Fruit fly (Drosophila melanogaster) whole organism, embryonic: Measurements from ENCODE around the gene spel1.

ENCODE experiments used
- Adf1 ChIP-seq: fragments of 200-800 bp; sonication (Bioruptor generic); IDR thresholded peaks from 2 replicates; pipeline ENCODE4 v1.3.6; 2022; ENCODE audit warnings: missing biosample characterization, missing genetic modification characterization
- Atf-2 ChIP-seq: fragments of 200-800 bp; sonication (Bioruptor generic); optimal IDR thresholded peaks from 2 replicates; lab custom pipeline; 2016; ENCODE audit warnings: missing biosample characterization, missing genetic modification characterization
- BtbVII ChIP-seq: fragments of 200-800 bp; sonication (Bioruptor generic); optimal IDR thresholded peaks from 3 replicates; lab custom pipeline; 2017; ENCODE audit warnings: missing biosample characterization, mild to moderate bottlenecking, missing genetic modification characterization
- CG10979 ChIP-seq: fragments of 200-800 bp; sonication (Bioruptor generic); optimal IDR thresholded peaks from 2 replicates; lab custom pipeline; 2018; ENCODE audit warnings: missing biosample characterization, mild to moderate bottlenecking, missing genetic modification characterization, moderate library complexity
- CG14667 ChIP-seq: fragments of 200-800 bp; sonication (Bioruptor generic); IDR thresholded peaks from 2 replicates; pipeline ENCODE4 v1.3.6; 2022; ENCODE audit warnings: missing biosample characterization, missing genetic modification characterization
- CG17385 ChIP-seq: fragments of 200-800 bp; sonication (Bioruptor generic); optimal IDR thresholded peaks from 3 replicates; lab custom pipeline; 2018; ENCODE audit warnings: missing biosample characterization, mild to moderate bottlenecking, missing genetic modification characterization
- CG1832 ChIP-seq: fragments of 200-800 bp; sonication (Bioruptor generic); optimal IDR thresholded peaks from 2 replicates; lab custom pipeline; 2017; ENCODE audit warnings: missing biosample characterization, mild to moderate bottlenecking, missing genetic modification characterization, inconsistent platforms
- CG30431 ChIP-seq: fragments of 200-800 bp; sonication (Bioruptor generic); optimal IDR thresholded peaks from 2 replicates; lab custom pipeline; 2017; ENCODE audit warnings: missing biosample characterization, missing genetic modification characterization
- CG33557 ChIP-seq: fragments of 200-800 bp; sonication (Bioruptor generic); optimal IDR thresholded peaks from 2 replicates; lab custom pipeline; 2019; ENCODE audit warnings: missing biosample characterization, mild to moderate bottlenecking, missing genetic modification characterization, moderate library complexity
- CG3847 ChIP-seq: fragments of 200-800 bp; sonication (Bioruptor generic); IDR thresholded peaks from 2 replicates; pipeline ENCODE4 v1.3.6; 2022; ENCODE audit warnings: missing biosample characterization, missing genetic modification characterization
- CG3995 ChIP-seq: fragments of 200-800 bp; sonication (Bioruptor generic); optimal IDR thresholded peaks from 3 replicates; lab custom pipeline; 2016; ENCODE audit warnings: missing biosample characterization, missing genetic modification characterization
- CG4282 ChIP-seq: fragments of 200-800 bp; sonication (Bioruptor generic); optimal IDR thresholded peaks from 2 replicates; lab custom pipeline; 2016; ENCODE audit warnings: missing biosample characterization, missing genetic modification characterization
- CG7745 ChIP-seq: fragments of 200-800 bp; sonication (Bioruptor generic); optimal IDR thresholded peaks from 2 replicates; lab custom pipeline; 2018; ENCODE audit warnings: missing biosample characterization, mild to moderate bottlenecking, missing genetic modification characterization, moderate library complexity
- CG7928 ChIP-seq: fragments of 200-800 bp; sonication (Bioruptor generic); optimal IDR thresholded peaks from 2 replicates; lab custom pipeline; 2017; ENCODE audit warnings: missing biosample characterization, mild to moderate bottlenecking, missing genetic modification characterization
- CG7987 ChIP-seq: fragments of 200-800 bp; sonication (Bioruptor generic); optimal IDR thresholded peaks from 2 replicates; lab custom pipeline; 2018; ENCODE audit warnings: missing biosample characterization, mild to moderate bottlenecking, missing genetic modification characterization, moderate library complexity
- CG8765 ChIP-seq: fragments of 200-800 bp; sonication (Bioruptor generic); IDR thresholded peaks from 2 replicates; pipeline ENCODE4 v1.3.6; 2022; ENCODE audit warnings: missing biosample characterization, missing genetic modification characterization
- CG9817 ChIP-seq: fragments of 200-800 bp; sonication (Bioruptor generic); optimal IDR thresholded peaks from 2 replicates; lab custom pipeline; 2018; ENCODE audit warnings: missing biosample characterization, mild to moderate bottlenecking, missing genetic modification characterization, moderate library complexity
- Fer3 ChIP-seq: fragments of 200-800 bp; sonication (Bioruptor generic); optimal IDR thresholded peaks from 2 replicates; lab custom pipeline; 2018; ENCODE audit warnings: missing biosample characterization, mild to moderate bottlenecking, missing genetic modification characterization, moderate library complexity
- Gug ChIP-seq: fragments of 200-800 bp; sonication (Bioruptor generic); IDR thresholded peaks from 4 replicates; pipeline ENCODE4 v1.3.6; 2022; ENCODE audit warnings: missing biosample characterization, missing genetic modification characterization
- HLH54F ChIP-seq: fragments of 200-800 bp; sonication (Bioruptor generic); optimal IDR thresholded peaks from 3 replicates; lab custom pipeline; 2016; ENCODE audit warnings: missing biosample characterization, missing genetic modification characterization
- Hand ChIP-seq: fragments of 200-800 bp; sonication (Bioruptor generic); optimal IDR thresholded peaks from 2 replicates; lab custom pipeline; 2017; ENCODE audit warnings: mild to moderate bottlenecking, missing biosample characterization, missing genetic modification reagents, missing genetic modification characterization
- Hmx ChIP-seq: fragments of 200-800 bp; sonication (Bioruptor generic); optimal IDR thresholded peaks from 2 replicates; lab custom pipeline; 2016; ENCODE audit warnings: missing biosample characterization, missing genetic modification characterization
- Meics ChIP-seq: fragments of 200-800 bp; sonication (Bioruptor generic); optimal IDR thresholded peaks from 2 replicates; lab custom pipeline; 2017; ENCODE audit warnings: missing biosample characterization, mild to moderate bottlenecking, missing genetic modification characterization
- Myb ChIP-seq: fragments of 200-800 bp; sonication (Bioruptor generic); optimal IDR thresholded peaks from 2 replicates; lab custom pipeline; 2016; ENCODE audit warnings: missing biosample characterization, missing genetic modification characterization
- NC2β ChIP-seq: fragments of 200-800 bp; sonication (Bioruptor generic); optimal IDR thresholded peaks from 2 replicates; lab custom pipeline; 2016; ENCODE audit warnings: missing biosample characterization, missing genetic modification characterization
- Pdp1 ChIP-seq, 2 experiments: fragments of 200-800 bp; sonication (Bioruptor generic); optimal IDR thresholded peaks; 3 replicates each; lab custom pipeline; 2016; ENCODE audit warnings: missing biosample characterization in 2 of 2, missing genetic modification characterization in 2 of 2, mild to moderate bottlenecking in 1 of 2, moderate library complexity in 1 of 2
- Sox102F ChIP-seq: fragments of 200-800 bp; sonication (Bioruptor generic); optimal IDR thresholded peaks from 2 replicates; lab custom pipeline; 2018; ENCODE audit warnings: missing biosample characterization, mild to moderate bottlenecking, missing genetic modification characterization, moderate library complexity
- cato ChIP-seq: fragments of 200-800 bp; sonication (Bioruptor generic); optimal IDR thresholded peaks from 2 replicates; lab custom pipeline; 2016; ENCODE audit warnings: missing biosample characterization, missing genetic modification characterization, borderline replicate concordance
- dm ChIP-seq: fragments of 200-800 bp; sonication (Bioruptor generic); optimal IDR thresholded peaks from 3 replicates; lab custom pipeline; 2016; ENCODE audit warnings: missing biosample characterization, missing genetic modification characterization
- dmrt99B ChIP-seq: fragments of 200-800 bp; sonication (Bioruptor generic); optimal IDR thresholded peaks from 2 replicates; lab custom pipeline; 2018; ENCODE audit warnings: missing biosample characterization, mild to moderate bottlenecking, missing genetic modification characterization, moderate library complexity
- fru ChIP-seq: fragments of >200 bp; optimal IDR thresholded peaks from 2 replicates; lab custom pipeline; 2017
- fu2 ChIP-seq: fragments of 200-800 bp; sonication (Bioruptor generic); optimal IDR thresholded peaks from 2 replicates; lab custom pipeline; 2016; ENCODE audit warnings: missing biosample characterization, missing genetic modification characterization
- hkb ChIP-seq, 2 experiments: fragments of 200-800 bp in 1 of 2; fragments of >200 bp in 1 of 2; sonication (Bioruptor generic) in 1 of 2; IDR thresholded peaks in 1 of 2; optimal IDR thresholded peaks in 1 of 2; 2 replicates each; pipeline versions ENCODE4 v1.3.6 to Lab custom; 2017 to 2022; ENCODE audit warnings: missing biosample characterization in 1 of 2, missing genetic modification characterization in 1 of 2
- knrl ChIP-seq: fragments of 200-800 bp; sonication (Bioruptor generic); IDR thresholded peaks from 3 replicates; pipeline ENCODE4 v1.3.6; 2022; ENCODE audit warnings: missing biosample characterization, missing genetic modification characterization; ENCODE audit not compliant: partially characterized antibody
- lab ChIP-seq: fragments of 200-800 bp; sonication (Bioruptor generic); optimal IDR thresholded peaks from 3 replicates; lab custom pipeline; 2017; ENCODE audit warnings: missing biosample characterization, missing genetic modification characterization, mild to moderate bottlenecking, moderate library complexity, missing genetic modification reagents
- luna ChIP-seq: fragments of 200-800 bp; sonication (Bioruptor generic); optimal IDR thresholded peaks from 2 replicates; lab custom pipeline; 2016; ENCODE audit warnings: missing biosample characterization, missing genetic modification characterization
- nmo ChIP-seq: fragments of 200-800 bp; sonication (Bioruptor generic); optimal IDR thresholded peaks from 2 replicates; lab custom pipeline; 2018; ENCODE audit warnings: missing biosample characterization, mild to moderate bottlenecking, missing genetic modification characterization, moderate library complexity
- odd ChIP-seq: fragments of 200-800 bp; sonication (Bioruptor generic); optimal IDR thresholded peaks from 2 replicates; lab custom pipeline; 2017; ENCODE audit warnings: missing biosample characterization, mild to moderate bottlenecking, missing genetic modification characterization
- onecut ChIP-seq: fragments of 200-800 bp; sonication (Bioruptor generic); IDR thresholded peaks from 2 replicates; pipeline ENCODE4 v1.3.6; 2022; ENCODE audit warnings: missing biosample characterization, missing genetic modification characterization
- ranshi ChIP-seq: fragments of 200-800 bp; sonication (Bioruptor generic); IDR thresholded peaks from 2 replicates; pipeline ENCODE4 v1.3.6; 2022; ENCODE audit warnings: missing biosample characterization, missing genetic modification characterization
- repo ChIP-seq: fragments of 200-800 bp; sonication (Bioruptor generic); optimal IDR thresholded peaks from 2 replicates; lab custom pipeline; 2016; ENCODE audit warnings: missing biosample characterization, missing genetic modification characterization
- rib ChIP-seq: fragments of 200-800 bp; sonication (Bioruptor generic); IDR thresholded peaks from 2 replicates; pipeline ENCODE4 v1.3.6; 2022; ENCODE audit warnings: missing biosample characterization, missing genetic modification characterization
- sna ChIP-seq: fragments of 200-800 bp; sonication (Bioruptor generic); IDR thresholded peaks from 2 replicates; pipeline ENCODE4 v1.3.6; 2022; ENCODE audit warnings: missing biosample characterization, missing genetic modification characterization; ENCODE audit not compliant: partially characterized antibody
- ssp ChIP-seq: fragments of 200-800 bp; sonication (Bioruptor generic); IDR thresholded peaks from 2 replicates; pipeline ENCODE4 v1.3.6; 2022; ENCODE audit warnings: missing biosample characterization, missing genetic modification characterization
- stc ChIP-seq: fragments of 200-800 bp; sonication (Bioruptor generic); IDR thresholded peaks from 2 replicates; pipeline ENCODE4 v1.3.6; 2022; ENCODE audit warnings: missing biosample characterization, missing genetic modification characterization
- toy ChIP-seq: fragments of 200-800 bp; sonication (Bioruptor generic); IDR thresholded peaks from 2 replicates; pipeline ENCODE4 v1.3.6; 2022; ENCODE audit warnings: missing biosample characterization, missing genetic modification characterization
- twi ChIP-seq: fragments of 200-800 bp; optimal IDR thresholded peaks from 2 replicates; lab custom pipeline; 2019; ENCODE audit warnings: missing biosample characterization, mild to moderate bottlenecking, missing genetic modification characterization, moderate library complexity
- vnd ChIP-seq: fragments of 200-800 bp; sonication (Bioruptor generic); IDR thresholded peaks from 3 replicates; pipeline ENCODE4 v1.3.6; 2022; ENCODE audit warnings: missing biosample characterization, missing genetic modification characterization; ENCODE audit not compliant: partially characterized antibody
- zfh2 ChIP-seq: fragments of 200-800 bp; sonication (Bioruptor generic); optimal IDR thresholded peaks from 2 replicates; lab custom pipeline; 2016; ENCODE audit warnings: missing biosample characterization, missing genetic modification characterization

The spel1 gene

dm6 chr2L:14394298-14395064 is 32.6 kb downstream of the spel1 start (continued):
- TF ChIP-seq Hand (GFP tag; lab: Kevin White, UChicago) (peak; percentile 10), Fer3 (tag; lab: Kevin White, UChicago) (peak; percentile 39), rib (GFP tag; lab: Robert Waterston, UW) (no peak), Myb (GFP tag; lab: Kevin White, UChicago) (no peak), toy (GFP tag; lab: Robert Waterston, UW) (no peak), CG17385 (peak; percentile 70), Meics (GFP tag; lab: Kevin White, UChicago) (peak; percentile 43), CG14667 (no peak), Hmx (GFP tag; lab: Kevin White, UChicago) (peak; percentile 12), ssp (GFP tag; lab: Robert Waterston, UW) (no peak), cato (GFP tag; lab: Kevin White, UChicago) (no peak), onecut (GFP tag; lab: Robert Waterston, UW) (0 out of 2 replicates have a peak, but pooled peaks have one; percentile 3), vnd (GFP tag; lab: Robert Waterston, UW) (no peak), CG8765 (GFP tag; lab: Robert Waterston, UW) (no peak; the same call in 1 of the 2 replicates), knrl (GFP tag; lab: Robert Waterston, UW) (no peak), CG3995 (GFP tag; lab: Kevin White, UChicago) (no peak), CG1832 (GFP tag; lab: Kevin White, UChicago) (no peak), CG33557 (GFP tag; lab: Kevin White, UChicago) (no peak), fru (lab: Kevin White, UChicago) (no peak), CG9817 (no peak), CG3847 (GFP tag; lab: Robert Waterston, UW) (0 out of 2 replicates have a peak, but pooled peaks have one; percentile 7), Sox102F (no peak), sna (no peak), lab (GFP tag; lab: Kevin White, UChicago) (peak; percentile 56), nmo (GFP tag; lab: Kevin White, UChicago) (peak; percentile 22), repo (no peak), odd (GFP tag; lab: Kevin White, UChicago) (peak; percentile 18), zfh2 (GFP tag; lab: Kevin White, UChicago) (no peak), dm (GFP tag; lab: Kevin White, UChicago) (no peak), CG4282 (GFP tag; lab: Kevin White, UChicago) (no peak), ranshi (no peak), twi (tag; lab: Kevin White, UChicago) (no peak), CG7745 (peak; percentile 82), CG10979 (tag; lab: Kevin White, UChicago) (peak; percentile 41), stc (GFP tag; lab: Robert Waterston, UW) (no peak), CG30431 (GFP tag; lab: Kevin White, UChicago) (no peak), HLH54F (GFP tag; lab: Kevin White, UChicago) (no peak), Adf1 (GFP tag; lab: Robert Waterston, UW) (0 out of 2 replicates have a peak, but pooled peaks have one; percentile 5), Pdp1 (GFP tag; optimal IDR thresholded peaks at IDR 0.05; lab: Kevin White, UChicago) (peak; percentile 22 to 42), fu2 (GFP tag; lab: Kevin White, UChicago) (no peak), Gug (GFP tag; lab: Robert Waterston, UW) (no peak), hkb (optimal IDR thresholded peaks at IDR 0.05; lab: Kevin White, UChicago) (no peak), hkb (GFP tag; IDR thresholded peaks at IDR 0.05; lab: Robert Waterston, UW) (no peak; the same call in 1 of the 2 replicates), CG7928 (peak; percentile 28), CG7987 (GFP tag; lab: Kevin White, UChicago) (peak; percentile 4), dmrt99B (tag; lab: Kevin White, UChicago) (peak; percentile 45), luna (GFP tag; lab: Kevin White, UChicago) (no peak), BtbVII (GFP tag; lab: Kevin White, UChicago) (peak; percentile 74), NC2β (GFP tag; lab: Kevin White, UChicago) (no peak), Atf-2 (GFP tag; lab: Kevin White, UChicago) (no peak)
